Worm (Caenorhabditis elegans) whole organism, young adult: ENCODE measurements around the gene srw-57.

Source experiments
- D2030.7 ChIP-seq: fragments of 200-800 bp; sonication (Bioruptor generic); IDR thresholded peaks from 2 replicates; pipeline ENCODE4 v1.3.6; 2022; ENCODE audit warnings: missing genetic modification reagents, missing genetic modification characterization, missing compliant biosample characterization
- F22D6.2 ChIP-seq: sonication (generic microtip); optimal IDR thresholded peaks from 2 replicates; lab custom pipeline; 2016; ENCODE audit warnings: mild to moderate bottlenecking, missing genetic modification characterization, missing compliant biosample characterization
- T26A5.8 ChIP-seq: sonication (generic microtip); optimal IDR thresholded peaks from 2 replicates; lab custom pipeline; 2016; ENCODE audit warnings: missing genetic modification characterization, missing compliant biosample characterization
- Y79H2A.3 ChIP-seq: fragments of 200-800 bp; sonication (Bioruptor generic); conservative IDR thresholded peaks from 2 replicates; pipeline ENCODE4 v1.3.6; 2022; ENCODE audit warnings: missing genetic modification reagents, missing genetic modification characterization, missing compliant biosample characterization
- bed-2 ChIP-seq: fragments of 200-800 bp; sonication (Bioruptor generic); IDR thresholded peaks from 2 replicates; pipeline ENCODE4 v1.3.6; 2022; ENCODE audit warnings: missing genetic modification reagents, missing genetic modification characterization, missing compliant biosample characterization
- ceh-58 ChIP-seq: fragments of 200-800 bp; sonication (Bioruptor generic); IDR thresholded peaks from 2 replicates; pipeline ENCODE4 v1.3.6; 2022; ENCODE audit warnings: missing genetic modification characterization, missing compliant biosample characterization
- hmg-1.2 ChIP-seq: fragments of 200-800 bp; sonication (Bioruptor generic); IDR thresholded peaks from 2 replicates; pipeline ENCODE4 v1.3.6; 2022; ENCODE audit warnings: missing genetic modification reagents, missing genetic modification characterization, missing compliant biosample characterization
- lsy-27 ChIP-seq: sonication (generic microtip); optimal IDR thresholded peaks from 2 replicates; lab custom pipeline; 2017; ENCODE audit warnings: missing genetic modification characterization, mild to moderate bottlenecking, missing compliant biosample characterization, antibody characterized with exemption, missing genotype, borderline replicate concordance; ENCODE audit not compliant: insufficient read depth
- nfya-2 ChIP-seq: fragments of 200-800 bp; sonication (Bioruptor generic); IDR thresholded peaks from 2 replicates; pipeline ENCODE4 v1.3.6; 2022; ENCODE audit warnings: missing genetic modification reagents, missing genetic modification characterization, missing compliant biosample characterization
- tbp1 ChIP-seq: fragments of 200-800 bp; sonication (Bioruptor generic); optimal IDR thresholded peaks from 2 replicates; lab custom pipeline; 2018; ENCODE audit warnings: mild to moderate bottlenecking, missing genetic modification characterization, missing compliant biosample characterization
- ztf-6 ChIP-seq: fragments of 200-800 bp; sonication (Bioruptor generic); IDR thresholded peaks from 2 replicates; pipeline ENCODE4 v1.3.6; 2022; ENCODE audit warnings: missing genetic modification reagents, missing genetic modification characterization, missing compliant biosample characterization

DNA sequence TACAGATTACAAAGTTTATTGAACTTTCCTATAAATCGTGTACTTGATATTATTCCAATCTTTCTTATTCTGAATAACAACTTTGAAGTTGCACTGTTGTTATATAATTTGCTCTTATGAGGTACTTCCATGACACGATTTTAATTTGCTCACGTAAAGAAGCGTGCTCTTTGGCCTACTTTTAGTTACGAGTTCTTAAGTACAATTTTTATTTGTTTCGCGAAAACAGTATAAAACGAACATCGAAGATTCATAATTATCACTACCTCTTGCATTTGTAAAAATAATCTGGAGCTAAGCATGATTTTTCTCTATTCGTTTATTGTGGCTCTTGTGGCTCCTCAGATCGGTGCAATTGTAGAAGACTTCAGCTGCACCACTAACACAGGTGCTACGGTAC, 41.1 kb downstream of the srw-57 start, which contains the start of gene F35E8.7:
- no peak for TF ChIP-seq ceh-58
- TF ChIP-seq bed-2 = no peak
- TF ChIP-seq tbp1 (GFP tag; lab: Kevin White, UChicago) = no peak
- no peak for TF ChIP-seq D2030.7 (GFP tag; lab: Robert Waterston, UW)
- no peak for TF ChIP-seq lsy-27
- TF ChIP-seq hmg-1.2 (GFP tag; lab: Robert Waterston, UW) = no peak
- TF ChIP-seq ztf-6 (GFP tag; lab: Robert Waterston, UW) = no peak
- no peak for TF ChIP-seq Y79H2A.3 (GFP tag; lab: Robert Waterston, UW)
- TF ChIP-seq nfya-2 (GFP tag; lab: Robert Waterston, UW) = no peak
- TF ChIP-seq F22D6.2 (tag; lab: Kevin White, UChicago) = no peak
- TF ChIP-seq T26A5.8 (tag; lab: Kevin White, UChicago) = no peak
